Worm (Caenorhabditis elegans): ENCODE results near the gene ZK899.2.

DNA sequence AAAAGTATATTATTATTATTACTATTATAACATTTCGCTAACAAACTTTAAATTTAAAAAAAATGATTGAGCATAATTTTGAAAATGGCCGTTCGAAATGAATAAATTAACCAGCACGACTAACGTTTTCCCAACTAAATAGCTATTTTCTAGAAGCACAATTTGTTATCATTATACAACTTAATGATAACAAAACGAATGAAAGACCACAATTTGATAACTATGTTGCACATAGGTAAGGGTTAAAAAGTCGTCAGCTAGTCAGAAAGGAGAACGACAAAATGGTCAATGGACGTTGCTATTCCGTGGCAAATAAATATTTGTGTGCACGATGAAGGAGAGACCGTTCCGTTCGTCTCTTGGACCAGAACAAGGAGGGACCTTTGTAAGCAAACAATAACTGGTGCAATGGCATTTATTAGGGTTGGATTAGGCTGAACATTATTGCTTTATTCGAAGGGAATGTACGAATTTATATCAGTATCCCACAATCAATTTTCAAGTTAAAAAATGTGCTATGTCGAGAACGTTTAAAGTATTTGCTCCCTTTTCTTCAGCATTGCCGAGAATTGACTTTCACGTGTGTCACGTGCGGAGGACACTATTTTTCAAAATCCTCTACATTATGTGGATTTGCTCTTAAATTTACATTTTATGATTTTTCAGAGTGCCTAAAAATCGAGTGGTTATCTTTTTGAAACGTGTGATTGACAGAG lies 847 bp upstream of the ZK899.2 start, which contains the start of gene ZK899.3:
- TF ChIP-seq ztf-29 (GFP tag; IDR thresholded peaks at IDR 0.05) (no peak), med-1 (GFP tag; optimal IDR thresholded peaks at IDR 0.05; ENCODE audit: insufficient read depth) (no peak), ztf-23 (GFP tag; IDR thresholded peaks at IDR 0.05) (no peak), cog-1 (tag; optimal IDR thresholded peaks at IDR 0.05) (no peak), flt-1 (GFP tag; IDR thresholded peaks at IDR 0.05) (no peak)
